Fruit fly (Drosophila melanogaster) whole organism, embryonic: ENCODE measurements around the gene CG9691.

Experiments
- Ada2b ChIP-seq: fragments of 200-800 bp; sonication (Bioruptor generic); IDR thresholded peaks from 2 replicates; pipeline ENCODE4 v1.3.6; 2022; ENCODE audit warnings: missing biosample characterization, missing genetic modification characterization
- CG10431 ChIP-seq: fragments of 200-800 bp; sonication (Bioruptor generic); optimal IDR thresholded peaks from 3 replicates; lab custom pipeline; 2018; ENCODE audit warnings: missing biosample characterization, mild to moderate bottlenecking, missing genetic modification characterization
- CG10543 ChIP-seq: fragments of 200-800 bp; sonication (Bioruptor generic); optimal IDR thresholded peaks from 3 replicates; lab custom pipeline; 2017; ENCODE audit warnings: missing biosample characterization, mild to moderate bottlenecking, missing genetic modification characterization, moderate library complexity
- CG10565 ChIP-seq: fragments of 200-800 bp; sonication (Bioruptor generic); optimal IDR thresholded peaks from 3 replicates; lab custom pipeline; 2016; ENCODE audit warnings: missing biosample characterization, mild to moderate bottlenecking, missing genetic modification characterization
- CG11093 ChIP-seq: fragments of 200-800 bp; sonication (Bioruptor generic); IDR thresholded peaks from 3 replicates; pipeline ENCODE4 v1.3.6; 2022; ENCODE audit warnings: missing biosample characterization, missing genetic modification characterization
- CG12155 ChIP-seq: fragments of 200-800 bp; sonication (Bioruptor generic); optimal IDR thresholded peaks from 3 replicates; lab custom pipeline; 2016; ENCODE audit warnings: missing biosample characterization, missing genetic modification characterization
- CG1233 ChIP-seq: fragments of 200-800 bp; sonication (Bioruptor generic); optimal IDR thresholded peaks from 4 replicates; lab custom pipeline; 2018; ENCODE audit warnings: missing biosample characterization, mild to moderate bottlenecking, missing genetic modification characterization
- CG12391 ChIP-seq: fragments of 200-800 bp; sonication (Bioruptor generic); optimal IDR thresholded peaks from 3 replicates; lab custom pipeline; 2018; ENCODE audit warnings: missing biosample characterization, mild to moderate bottlenecking, missing genetic modification characterization, moderate library complexity
- CG13775 ChIP-seq: fragments of 200-800 bp; sonication (Bioruptor generic); optimal IDR thresholded peaks from 3 replicates; lab custom pipeline; 2017; ENCODE audit warnings: missing biosample characterization, mild to moderate bottlenecking, missing genetic modification characterization
- CG14014 ChIP-seq: fragments of 200-800 bp; sonication (Bioruptor generic); IDR thresholded peaks from 2 replicates; pipeline ENCODE4 v1.3.6; 2022; ENCODE audit warnings: missing biosample characterization, missing genetic modification characterization
- CG1529 ChIP-seq: fragments of 200-800 bp; sonication (Bioruptor generic); optimal IDR thresholded peaks from 3 replicates; lab custom pipeline; 2018; ENCODE audit warnings: missing biosample characterization, missing genetic modification characterization
- CG17328 ChIP-seq: fragments of 200-800 bp; sonication (Bioruptor generic); IDR thresholded peaks from 2 replicates; pipeline ENCODE4 v1.3.6; 2022; ENCODE audit warnings: missing biosample characterization, missing genetic modification characterization
- CG17361 ChIP-seq: fragments of 200-800 bp; sonication (Bioruptor generic); IDR thresholded peaks from 3 replicates; pipeline ENCODE4 v1.3.6; 2022; ENCODE audit warnings: missing biosample characterization, missing genetic modification characterization
- CG18011 ChIP-seq: fragments of 200-800 bp; sonication (Bioruptor generic); optimal IDR thresholded peaks from 2 replicates; lab custom pipeline; 2017; ENCODE audit warnings: missing biosample characterization, missing genetic modification characterization, mild to moderate bottlenecking, moderate library complexity, missing genotype
- CG2712 ChIP-seq: fragments of 200-800 bp; optimal IDR thresholded peaks from 3 replicates; lab custom pipeline; 2019; ENCODE audit warnings: missing biosample characterization, mild to moderate bottlenecking, missing genetic modification characterization, moderate library complexity
- CG34422 ChIP-seq: fragments of 200-800 bp; sonication (Bioruptor generic); IDR thresholded peaks from 3 replicates; pipeline ENCODE4 v1.3.6; 2022; ENCODE audit warnings: missing biosample characterization, missing genetic modification characterization
- CG4424 ChIP-seq: fragments of 200-800 bp; sonication (Bioruptor generic); optimal IDR thresholded peaks from 3 replicates; lab custom pipeline; 2016; ENCODE audit warnings: missing biosample characterization, missing genetic modification characterization
- CG9727 ChIP-seq: fragments of 200-800 bp; sonication (Bioruptor generic); optimal IDR thresholded peaks from 3 replicates; lab custom pipeline; 2017; ENCODE audit warnings: missing biosample characterization, mild to moderate bottlenecking, missing genetic modification characterization
- CrebB ChIP-seq: fragments of 200-800 bp; sonication (Bioruptor generic); optimal IDR thresholded peaks from 3 replicates; lab custom pipeline; 2018; ENCODE audit warnings: missing biosample characterization, mild to moderate bottlenecking, missing genetic modification characterization
- D19B ChIP-seq: fragments of 200-800 bp; sonication (Bioruptor generic); optimal IDR thresholded peaks from 2 replicates; lab custom pipeline; 2017; ENCODE audit warnings: missing biosample characterization, mild to moderate bottlenecking, missing genetic modification characterization
- Dfd ChIP-seq, 2 experiments: fragments of >200 bp; optimal IDR thresholded peaks; 2 replicates each; lab custom pipeline; 2017; ENCODE audit warnings: missing biosample characterization in 2 of 2, missing genetic modification characterization in 2 of 2
- Dip3 ChIP-seq: fragments of 200-800 bp; sonication (Bioruptor generic); optimal IDR thresholded peaks from 3 replicates; lab custom pipeline; 2016; ENCODE audit warnings: missing biosample characterization, missing genetic modification characterization
- Dll ChIP-seq: fragments of 200-800 bp; sonication (Bioruptor generic); IDR thresholded peaks from 4 replicates; pipeline ENCODE4 v1.3.6; 2022; ENCODE audit warnings: missing biosample characterization, missing genetic modification characterization; ENCODE audit not compliant: partially characterized antibody
- Doc2 ChIP-seq: fragments of 200-800 bp; sonication (Bioruptor generic); IDR thresholded peaks from 2 replicates; pipeline ENCODE4 v1.3.6; 2022; ENCODE audit warnings: missing biosample characterization, missing genetic modification characterization
- Dref ChIP-seq: fragments of 200-800 bp; sonication (Bioruptor generic); IDR thresholded peaks from 2 replicates; pipeline ENCODE4 v1.3.6; 2022; ENCODE audit warnings: missing biosample characterization, missing genetic modification characterization
- ERR ChIP-seq: fragments of 200-800 bp; sonication (Bioruptor generic); optimal IDR thresholded peaks from 2 replicates; lab custom pipeline; 2016; ENCODE audit warnings: missing biosample characterization, missing genetic modification characterization
- Hand ChIP-seq: fragments of 200-800 bp; sonication (Bioruptor generic); optimal IDR thresholded peaks from 2 replicates; lab custom pipeline; 2017; ENCODE audit warnings: mild to moderate bottlenecking, missing biosample characterization, missing genetic modification reagents, missing genetic modification characterization
- NfI ChIP-seq: fragments of 200-800 bp; sonication (Bioruptor generic); optimal IDR thresholded peaks from 3 replicates; lab custom pipeline; 2018; ENCODE audit warnings: missing biosample characterization, mild to moderate bottlenecking, missing genetic modification characterization, moderate library complexity
- Ptx1 ChIP-seq: fragments of 200-800 bp; sonication (Bioruptor generic); IDR thresholded peaks from 2 replicates; pipeline ENCODE4 v1.3.6; 2022; ENCODE audit warnings: missing biosample characterization, missing genetic modification characterization
- Sin3A ChIP-seq: fragments of >200 bp; optimal IDR thresholded peaks from 2 replicates; lab custom pipeline; 2018
- Sry-δ ChIP-seq: fragments of 200-800 bp; sonication (Bioruptor generic); optimal IDR thresholded peaks from 2 replicates; lab custom pipeline; 2016; ENCODE audit warnings: missing biosample characterization, missing genetic modification characterization
- bowl ChIP-seq: fragments of 200-800 bp; sonication (Bioruptor generic); IDR thresholded peaks from 2 replicates; pipeline ENCODE4 v1.3.6; 2022; ENCODE audit warnings: missing biosample characterization, missing genetic modification characterization
- cato ChIP-seq: fragments of 200-800 bp; sonication (Bioruptor generic); optimal IDR thresholded peaks from 2 replicates; lab custom pipeline; 2016; ENCODE audit warnings: missing biosample characterization, missing genetic modification characterization, borderline replicate concordance
- danr ChIP-seq: fragments of 200-800 bp; sonication (Bioruptor generic); IDR thresholded peaks from 2 replicates; pipeline ENCODE4 v1.3.6; 2022; ENCODE audit warnings: missing biosample characterization, missing genetic modification characterization
- dmrt99B ChIP-seq: fragments of 200-800 bp; sonication (Bioruptor generic); optimal IDR thresholded peaks from 2 replicates; lab custom pipeline; 2018; ENCODE audit warnings: missing biosample characterization, mild to moderate bottlenecking, missing genetic modification characterization, moderate library complexity
- grau ChIP-seq: fragments of 200-800 bp; optimal IDR thresholded peaks from 3 replicates; lab custom pipeline; 2019; ENCODE audit warnings: missing biosample characterization, mild to moderate bottlenecking, missing genetic modification characterization, moderate library complexity
- hb ChIP-seq: fragments of 200-800 bp; sonication (Bioruptor generic); IDR thresholded peaks from 3 replicates; pipeline ENCODE4 v1.3.6; 2022; ENCODE audit warnings: missing biosample characterization, missing genetic modification characterization; ENCODE audit not compliant: partially characterized antibody
- hkb ChIP-seq, 2 experiments: fragments of 200-800 bp in 1 of 2; fragments of >200 bp in 1 of 2; sonication (Bioruptor generic) in 1 of 2; IDR thresholded peaks in 1 of 2; optimal IDR thresholded peaks in 1 of 2; 2 replicates each; pipeline versions ENCODE4 v1.3.6 to Lab custom; 2017 to 2022; ENCODE audit warnings: missing biosample characterization in 1 of 2, missing genetic modification characterization in 1 of 2
- insv ChIP-seq, 2 experiments: fragments of 200-800 bp; sonication (Bioruptor generic); optimal IDR thresholded peaks; 3 replicates each; lab custom pipeline; 2016 to 2018; ENCODE audit warnings: missing biosample characterization in 2 of 2, missing genetic modification characterization in 2 of 2
- jigr1 ChIP-seq: fragments of 200-800 bp; sonication (Bioruptor generic); IDR thresholded peaks from 3 replicates; pipeline ENCODE4 v1.3.6; 2022; ENCODE audit warnings: missing biosample characterization, missing genetic modification characterization
- kay ChIP-seq: fragments of 200-800 bp; sonication (Bioruptor generic); optimal IDR thresholded peaks from 2 replicates; lab custom pipeline; 2016; ENCODE audit warnings: missing biosample characterization, missing genetic modification characterization
- klu ChIP-seq: fragments of 200-800 bp; sonication (Bioruptor generic); IDR thresholded peaks from 2 replicates; pipeline ENCODE4 v1.3.6; 2022; ENCODE audit warnings: missing biosample characterization, missing genetic modification characterization
- lbe ChIP-seq: fragments of 200-800 bp; sonication (Bioruptor generic); optimal IDR thresholded peaks from 2 replicates; lab custom pipeline; 2016; ENCODE audit warnings: missing biosample characterization, mild to moderate bottlenecking, missing genetic modification characterization
- p53 ChIP-seq: fragments of 200-800 bp; sonication (Bioruptor generic); optimal IDR thresholded peaks from 2 replicates; lab custom pipeline; 2016; ENCODE audit warnings: missing biosample characterization, missing genetic modification characterization
- pb ChIP-seq: fragments of 200-800 bp; sonication (Bioruptor generic); optimal IDR thresholded peaks from 3 replicates; lab custom pipeline; 2016; ENCODE audit warnings: missing biosample characterization, missing genetic modification characterization
- sens ChIP-seq: fragments of 200-800 bp; sonication (Bioruptor generic); peaks from one replicate; lab custom pipeline; 2016; ENCODE audit warnings: missing biosample characterization, missing genetic modification characterization
- vvl ChIP-seq: fragments of 200-800 bp; sonication (Bioruptor generic); IDR thresholded peaks from 2 replicates; pipeline ENCODE4 v1.3.6; 2022; ENCODE audit warnings: missing biosample characterization, missing genetic modification characterization
- yki ChIP-seq: fragments of >200 bp; optimal IDR thresholded peaks from 3 replicates; lab custom pipeline; 2018
- zfh1 ChIP-seq: fragments of 200-800 bp; sonication (Bioruptor generic); IDR thresholded peaks from 3 replicates; pipeline ENCODE4 v1.3.6; 2022; ENCODE audit warnings: missing biosample characterization, missing genetic modification characterization

Gene CG9691

DNA sequence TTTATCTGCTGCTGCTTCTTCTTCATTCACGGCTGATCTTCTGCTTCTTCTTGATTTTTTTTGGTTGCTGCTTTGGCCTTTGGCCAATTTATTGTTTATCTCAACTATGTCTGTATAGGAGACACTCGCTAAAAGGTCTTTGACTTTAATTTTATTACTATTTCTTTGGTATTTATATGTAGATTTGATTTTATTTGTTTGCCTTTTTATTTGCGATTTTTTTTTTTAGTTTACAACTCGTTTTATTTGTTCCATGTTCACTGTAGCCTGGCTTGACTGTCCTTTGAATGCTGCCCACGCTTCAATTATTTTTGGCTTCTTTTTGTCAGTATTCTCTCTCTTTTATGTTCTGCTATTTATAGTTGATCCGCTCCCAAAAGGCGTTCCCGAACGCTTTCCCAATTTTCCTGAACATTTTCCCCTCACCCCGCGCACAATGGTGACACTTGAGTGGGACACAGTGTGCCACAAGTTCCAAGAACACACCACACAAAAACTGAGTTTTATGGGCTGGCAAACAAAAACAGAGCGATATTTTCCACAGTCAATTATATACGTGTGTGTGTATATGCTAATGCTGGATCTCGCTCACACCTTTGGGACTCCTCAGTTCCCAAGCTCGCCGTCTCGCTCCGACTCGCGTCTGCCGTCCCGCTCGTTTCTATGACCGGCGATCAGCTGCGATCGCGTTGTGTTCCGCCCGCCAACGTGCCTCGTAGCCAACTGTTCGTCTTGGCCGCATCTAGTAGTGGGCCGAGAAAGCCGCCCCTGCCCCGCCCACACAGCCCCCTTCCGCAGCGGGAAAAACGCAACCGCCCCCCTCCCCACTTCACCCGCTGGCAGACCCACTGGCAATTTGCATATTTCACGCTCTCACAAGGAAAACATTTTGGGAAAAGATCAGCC, 8.0 kb upstream of the CG9691 start, which contains the start of gene CG15247 (continued):
- TF ChIP-seq CG1529 (GFP tag; lab: Kevin White, UChicago) (peak; percentile 36), klu (GFP tag; lab: Robert Waterston, UW) (peak; percentile 53; the same call in 1 of the 2 replicates), ERR (no peak), Doc2 (GFP tag; lab: Robert Waterston, UW) (no peak), D19B (GFP tag; lab: Kevin White, UChicago) (peak; percentile 34), CG12391 (peak; percentile 72), NfI (GFP tag; lab: Kevin White, UChicago) (peak; percentile 78), vvl (GFP tag; lab: Robert Waterston, UW) (peak; percentile 82), bowl (GFP tag; lab: Robert Waterston, UW) (peak; percentile 43; the same call in 1 of the 2 replicates), Ada2b (GFP tag; lab: Robert Waterston, UW) (peak; percentile 83), lbe (GFP tag; lab: Kevin White, UChicago) (no peak), Dfd (GFP tag; optimal IDR thresholded peaks at IDR 0.05; lab: Kevin White, UChicago) (no peak), CG10543 (GFP tag; lab: Kevin White, UChicago) (peak; percentile 34), kay (GFP tag; lab: Kevin White, UChicago) (peak; percentile 28), CG4424 (GFP tag; lab: Kevin White, UChicago) (peak; percentile 76), Dll (GFP tag; lab: Robert Waterston, UW) (no peak), cato (GFP tag; lab: Kevin White, UChicago) (peak; percentile 14), Dref (GFP tag; lab: Robert Waterston, UW) (no peak), insv (GFP tag; optimal IDR thresholded peaks at IDR 0.05; lab: Kevin White, UChicago) (no peak), CG17328 (peak; percentile 69), CG13775 (GFP tag; lab: Kevin White, UChicago) (peak; percentile 60), yki (lab: Kevin White, UChicago) (no peak), CG10565 (GFP tag; lab: Kevin White, UChicago) (no peak), jigr1 (0 out of 3 replicates have a peak, but pooled peaks have one; percentile 45), CG10431 (peak; percentile 12), Dip3 (peak; percentile 71), CG11093 (GFP tag; lab: Robert Waterston, UW) (peak; percentile 67; the same call in 2 of the 3 replicates), Sin3A (lab: Kevin White, UChicago) (no peak), Sry-δ (GFP tag; lab: Kevin White, UChicago) (peak; percentile 13), CG9727 (GFP tag; lab: Kevin White, UChicago) (peak; percentile 67), hkb (optimal IDR thresholded peaks at IDR 0.05; lab: Kevin White, UChicago) (no peak), hkb (GFP tag; IDR thresholded peaks at IDR 0.05; lab: Robert Waterston, UW) (peak; percentile 80), p53 (GFP tag; lab: Kevin White, UChicago) (no peak), CG34422 (GFP tag; lab: Robert Waterston, UW) (peak; percentile 66; the same call in 2 of the 3 replicates), CrebB (tag; lab: Kevin White, UChicago) (peak; percentile 27), Ptx1 (GFP tag; lab: Robert Waterston, UW) (peak; percentile 87), dmrt99B (tag; lab: Kevin White, UChicago) (peak; percentile 81), CG14014 (GFP tag; lab: Robert Waterston, UW) (peak; percentile 82), hb (GFP tag; lab: Robert Waterston, UW) (no peak), CG18011 (GFP tag; lab: Kevin White, UChicago) (peak; percentile 5), Hand (GFP tag; lab: Kevin White, UChicago) (no peak), sens (GFP tag; lab: Kevin White, UChicago) (peak; percentile 95), CG1233 (GFP tag; lab: Kevin White, UChicago) (peak; percentile 50), grau (tag; lab: Kevin White, UChicago) (peak; percentile 89), CG17361 (GFP tag; lab: Robert Waterston, UW) (peak; percentile 72; the same call in 2 of the 3 replicates), CG2712 (tag; lab: Kevin White, UChicago) (peak; percentile 73), danr (GFP tag; lab: Robert Waterston, UW) (peak; percentile 54; the same call in 1 of the 2 replicates), pb (GFP tag; lab: Kevin White, UChicago) (no peak), zfh1 (GFP tag; lab: Robert Waterston, UW) (peak; percentile 83), CG12155 (GFP tag; lab: Kevin White, UChicago) (peak; percentile 67)
